Fruit fly (Drosophila melanogaster): Measurements from ENCODE around the gene eIF4EHP.
A peak's percentile ranks its signal among the peaks of the same experiment; 100 is the strongest.

Gene eIF4EHP

dm6 chr3R:24068830-24069229 lies 39.9 kb downstream of the eIF4EHP start (continued):
- TF ChIP-seq CG11504 (tag; optimal IDR thresholded peaks at IDR 0.05) (no peak), CG7556 (GFP tag; optimal IDR thresholded peaks at IDR 0.05) (no peak), CG8290 (GFP tag; optimal IDR thresholded peaks at IDR 0.05) (no peak), CG8290 (tag; optimal IDR thresholded peaks at IDR 0.05) (no peak), Dref (GFP tag; IDR thresholded peaks at IDR 0.05) (no peak), HLH3B (GFP tag; IDR thresholded peaks at IDR 0.05) (no peak), ewg (GFP tag; optimal IDR thresholded peaks at IDR 0.05) (no peak), unpg (GFP tag; optimal IDR thresholded peaks at IDR 0.05) (no peak), CG13424 (tag; optimal IDR thresholded peaks at IDR 0.05) (peak; percentile 44), CG4730 (GFP tag; IDR thresholded peaks at IDR 0.05) (no peak), CG6689 (GFP tag; IDR thresholded peaks at IDR 0.05) (no peak), CG7357 (GFP tag; IDR thresholded peaks at IDR 0.05) (no peak), sens (GFP tag) (peak; percentile 74), ftz-f1 (GFP tag; optimal IDR thresholded peaks at IDR 0.05) (no peak), Stat92E (GFP tag; optimal IDR thresholded peaks at IDR 0.05) (no peak), CG18476 (GFP tag; optimal IDR thresholded peaks at IDR 0.05) (no peak), GATAe (GFP tag; conservative IDR thresholded peaks at IDR 0.05) (no peak), sug (tag; optimal IDR thresholded peaks at IDR 0.05) (no peak), CG11085 (GFP tag; IDR thresholded peaks at IDR 0.05) (no peak), CG1602 (GFP tag; optimal IDR thresholded peaks at IDR 0.05) (no peak), Atf-2 (GFP tag; optimal IDR thresholded peaks at IDR 0.05) (no peak), Sry-δ (GFP tag; optimal IDR thresholded peaks at IDR 0.05) (no peak), Hand (GFP tag; optimal IDR thresholded peaks at IDR 0.05) (peak; percentile 9), z (GFP tag; IDR thresholded peaks at IDR 0.05) (no peak), CG1603 (tag; optimal IDR thresholded peaks at IDR 0.05) (no peak), dpn (GFP tag; optimal IDR thresholded peaks at IDR 0.05) (peak; percentile 9 to 14), CG2120 (GFP tag; optimal IDR thresholded peaks at IDR 0.05) (peak; percentile 47), CG17385 (GFP tag; optimal IDR thresholded peaks at IDR 0.05) (peak; percentile 16), Blimp-1 (GFP tag; optimal IDR thresholded peaks at IDR 0.05) (no peak), pnt (GFP tag; optimal IDR thresholded peaks at IDR 0.05) (no peak), crc (GFP tag; optimal IDR thresholded peaks at IDR 0.05) (no peak), H2.0 (GFP tag; IDR thresholded peaks at IDR 0.05) (no peak; the same call in 1 of the 2 replicates), ken (GFP tag; IDR thresholded peaks at IDR 0.05) (no peak), HLH4C (GFP tag; IDR thresholded peaks at IDR 0.05; ENCODE audit: partially characterized antibody) (no peak), Camta (GFP tag; optimal IDR thresholded peaks at IDR 0.05) (no peak), ssp (GFP tag; IDR thresholded peaks at IDR 0.05) (no peak), CG13624 (GFP tag; optimal IDR thresholded peaks at IDR 0.05) (peak; percentile 24), fd3F (GFP tag; optimal IDR thresholded peaks at IDR 0.05) (peak; percentile 12), caup (GFP tag; optimal IDR thresholded peaks at IDR 0.05; ENCODE audit: severe bottlenecking) (no peak), lola (GFP tag; optimal IDR thresholded peaks at IDR 0.05) (no peak), tup (GFP tag; optimal IDR thresholded peaks at IDR 0.05) (no peak), Atf3 (GFP tag; optimal IDR thresholded peaks at IDR 0.05) (no peak), abd-A (tag; optimal IDR thresholded peaks at IDR 0.05) (no peak)

dm6 chr3R:24065718-24066117 lies 43.0 kb downstream of the eIF4EHP start:
- TF ChIP-seq CG2116 (GFP tag; optimal IDR thresholded peaks at IDR 0.05) (peak; percentile 57), CG8290 (GFP tag; optimal IDR thresholded peaks at IDR 0.05) (peak; percentile 74), CG8290 (tag; optimal IDR thresholded peaks at IDR 0.05) (no peak), mirr (GFP tag; optimal IDR thresholded peaks at IDR 0.05) (no peak), CG12659 (GFP tag; optimal IDR thresholded peaks at IDR 0.05) (no peak), CG1832 (GFP tag; optimal IDR thresholded peaks at IDR 0.05) (peak; percentile 14), Gug (GFP tag; IDR thresholded peaks at IDR 0.05) (no peak), CG2889 (GFP tag; IDR thresholded peaks at IDR 0.05) (no peak), mld (GFP tag; IDR thresholded peaks at IDR 0.05; ENCODE audit: partially characterized antibody) (no peak), scrt (GFP tag; optimal IDR thresholded peaks at IDR 0.05) (no peak), stwl (tag; optimal IDR thresholded peaks at IDR 0.05) (peak; percentile 100), Scr (GFP tag; IDR thresholded peaks at IDR 0.05; ENCODE audit: partially characterized antibody) (peak; percentile 26; the same call in 1 of the 2 replicates), disco-r (GFP tag; optimal IDR thresholded peaks at IDR 0.05) (no peak)
